Fruit fly (Drosophila melanogaster): ENCODE measurements around the gene atk.

atk gene

DNA sequence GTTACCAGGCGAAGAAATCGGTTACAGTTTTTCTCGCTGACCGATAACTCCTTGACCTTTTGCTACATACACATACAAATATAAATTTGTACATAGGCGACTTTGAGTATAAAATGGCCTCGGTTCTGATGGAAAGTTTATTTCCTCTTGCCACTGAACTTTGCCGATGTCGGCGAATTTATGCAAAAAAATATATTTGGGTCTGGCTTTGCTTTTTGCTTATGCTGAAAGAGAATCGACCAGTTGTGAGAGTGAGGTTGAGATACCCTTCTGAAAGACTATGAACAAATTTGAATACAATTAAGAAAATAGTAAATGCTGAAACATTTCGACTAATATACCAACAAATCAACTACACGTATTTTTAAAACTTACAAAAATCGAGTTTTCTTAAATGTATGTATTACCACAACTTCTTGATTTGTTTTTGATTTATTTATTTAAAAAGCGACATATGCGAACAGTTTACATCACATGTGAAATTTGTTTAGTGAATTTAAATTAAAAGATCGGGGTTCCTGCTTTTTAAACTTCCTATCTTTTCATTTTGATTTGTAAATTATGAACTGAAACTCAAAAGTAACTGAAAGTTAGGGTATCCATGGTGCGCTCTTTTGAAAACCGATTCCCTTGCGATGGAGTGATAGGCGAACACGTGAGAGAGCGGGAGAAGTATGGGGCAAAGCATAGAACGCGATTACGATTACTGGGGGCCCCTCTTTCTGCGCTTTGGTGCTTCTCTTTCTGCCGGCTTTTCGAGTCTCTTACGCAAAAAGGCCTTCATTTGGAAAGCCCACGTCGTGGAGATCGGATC, 44.7 kb upstream of the atk start (continued):
- TF ChIP-seq NC2α (GFP tag; optimal IDR thresholded peaks at IDR 0.05) (peak; percentile 25), tx (GFP tag; optimal IDR thresholded peaks at IDR 0.05) (peak; percentile 21), D19B (GFP tag; optimal IDR thresholded peaks at IDR 0.05) (peak; percentile 74), Tbp (GFP tag; optimal IDR thresholded peaks at IDR 0.05) (no peak), gfzf (GFP tag; optimal IDR thresholded peaks at IDR 0.05) (no peak), Hmx (GFP tag; optimal IDR thresholded peaks at IDR 0.05) (peak; percentile 78), seq (GFP tag; IDR thresholded peaks at IDR 0.05) (no peak), CG43689 (GFP tag; IDR thresholded peaks at IDR 0.05) (no peak), unpg (GFP tag; optimal IDR thresholded peaks at IDR 0.05) (peak; percentile 64), Elba2 (GFP tag; optimal IDR thresholded peaks at IDR 0.05) (no peak), fd3F (GFP tag; optimal IDR thresholded peaks at IDR 0.05) (peak; percentile 68), jigr1 (GFP tag; IDR thresholded peaks at IDR 0.05) (no peak), Side (GFP tag; optimal IDR thresholded peaks at IDR 0.05) (peak; percentile 73), CG14860 (GFP tag; IDR thresholded peaks at IDR 0.05; ENCODE audit: partially characterized antibody) (no peak), bcd (GFP tag; optimal IDR thresholded peaks at IDR 0.05) (peak; percentile 82), nerfin-2 (GFP tag; IDR thresholded peaks at IDR 0.05; ENCODE audit: partially characterized antibody) (no peak), Sry-β (GFP tag; optimal IDR thresholded peaks at IDR 0.05) (no peak), ATbp (GFP tag; optimal IDR thresholded peaks at IDR 0.05) (peak; percentile 17), CG4424 (GFP tag; optimal IDR thresholded peaks at IDR 0.05) (peak; percentile 78), CrebB (tag; optimal IDR thresholded peaks at IDR 0.05) (no peak), CG1603 (tag; optimal IDR thresholded peaks at IDR 0.05) (no peak), eyg (GFP tag; optimal IDR thresholded peaks at IDR 0.05) (peak; percentile 35), CG13296 (GFP tag; optimal IDR thresholded peaks at IDR 0.05) (peak; percentile 84), CG34422 (GFP tag; IDR thresholded peaks at IDR 0.05) (no peak), CG7745 (tag; optimal IDR thresholded peaks at IDR 0.05) (no peak), slbo (GFP tag; IDR thresholded peaks at IDR 0.05) (peak; percentile 66), Neu2 (GFP tag; optimal IDR thresholded peaks at IDR 0.05; ENCODE audit: borderline replicate concordance) (no peak), Nf-YC (tag; optimal IDR thresholded peaks at IDR 0.05) (peak; percentile 75), CG4282 (GFP tag; optimal IDR thresholded peaks at IDR 0.05) (peak; percentile 10), shn (GFP tag; optimal IDR thresholded peaks at IDR 0.05) (peak; percentile 74), CG9932 (GFP tag; IDR thresholded peaks at IDR 0.05) (peak; percentile 54), abd-A (tag; optimal IDR thresholded peaks at IDR 0.05) (no peak), chn (GFP tag; optimal IDR thresholded peaks at IDR 0.05) (peak; percentile 35), Kr (GFP tag; optimal IDR thresholded peaks at IDR 0.05) (no peak), CG2875 (GFP tag; optimal IDR thresholded peaks at IDR 0.05) (peak; percentile 75), Trl (optimal IDR thresholded peaks at IDR 0.05) (peak; percentile 65 to 74), Trl (GFP tag; optimal IDR thresholded peaks at IDR 0.05) (peak; percentile 66), usp (GFP tag; optimal IDR thresholded peaks at IDR 0.05) (no peak), trem (tag; optimal IDR thresholded peaks at IDR 0.05) (peak; percentile 58), dysf (GFP tag; IDR thresholded peaks at IDR 0.05) (peak; percentile 71), CG30020 (tag; optimal IDR thresholded peaks at IDR 0.05) (peak; percentile 43), bigmax (GFP tag; optimal IDR thresholded peaks at IDR 0.05) (no peak), CG15073 (GFP tag; optimal IDR thresholded peaks at IDR 0.05) (no peak), bsh (GFP tag; optimal IDR thresholded peaks at IDR 0.05) (peak; percentile 69 to 82), stc (GFP tag; IDR thresholded peaks at IDR 0.05) (no peak), grau (tag; optimal IDR thresholded peaks at IDR 0.05) (peak; percentile 88), CG17912 (GFP tag; optimal IDR thresholded peaks at IDR 0.05) (no peak), CG13775 (GFP tag; optimal IDR thresholded peaks at IDR 0.05) (peak; percentile 86), CG32767 (GFP tag; IDR thresholded peaks at IDR 0.05) (peak; percentile 60; the same call in 1 of the 2 replicates), CG6791 (GFP tag; IDR thresholded peaks at IDR 0.05; ENCODE audit: partially characterized antibody) (no peak)
